Fruit fly (Drosophila melanogaster) whole organism, embryonic: ENCODE data around the gene Dyrk2.
A peak's percentile ranks its signal among the peaks of the same experiment; 100 is the strongest.

Experiments used
- Aef1 ChIP-seq: fragments of 200-800 bp; sonication (Bioruptor generic); IDR thresholded peaks from 3 replicates; pipeline ENCODE4 v1.3.6; 2022; ENCODE audit warnings: missing biosample characterization, missing genetic modification characterization
- Blimp-1 ChIP-seq: fragments of 200-800 bp; sonication (Bioruptor generic); optimal IDR thresholded peaks from 3 replicates; lab custom pipeline; 2018; ENCODE audit warnings: missing biosample characterization, missing genetic modification characterization, mild to moderate bottlenecking, moderate library complexity, missing genetic modification reagents
- Bteb2 ChIP-seq: fragments of 200-800 bp; sonication (Bioruptor generic); optimal IDR thresholded peaks from 2 replicates; lab custom pipeline; 2016; ENCODE audit warnings: missing biosample characterization, missing genetic modification characterization
- CG10366 ChIP-seq: fragments of 200-800 bp; sonication (Bioruptor generic); IDR thresholded peaks from 2 replicates; pipeline ENCODE4 v1.3.6; 2022; ENCODE audit warnings: missing biosample characterization, missing genetic modification characterization
- CG11560 ChIP-seq: fragments of 200-800 bp; sonication (Bioruptor generic); IDR thresholded peaks from 3 replicates; pipeline ENCODE4 v1.3.6; 2022; ENCODE audit warnings: missing biosample characterization, missing genetic modification characterization
- CG12659 ChIP-seq: fragments of 200-800 bp; sonication (Bioruptor generic); optimal IDR thresholded peaks from 3 replicates; lab custom pipeline; 2017; ENCODE audit warnings: mild to moderate bottlenecking, missing biosample characterization, missing genetic modification reagents, missing genetic modification characterization
- CG13775 ChIP-seq: fragments of 200-800 bp; sonication (Bioruptor generic); optimal IDR thresholded peaks from 3 replicates; lab custom pipeline; 2017; ENCODE audit warnings: missing biosample characterization, mild to moderate bottlenecking, missing genetic modification characterization
- CG14014 ChIP-seq: fragments of 200-800 bp; sonication (Bioruptor generic); IDR thresholded peaks from 2 replicates; pipeline ENCODE4 v1.3.6; 2022; ENCODE audit warnings: missing biosample characterization, missing genetic modification characterization
- CG14050 ChIP-seq: fragments of 200-800 bp; sonication (Bioruptor generic); IDR thresholded peaks from 3 replicates; pipeline ENCODE4 v1.3.6; 2022; ENCODE audit warnings: missing biosample characterization, missing genetic modification characterization
- CG14710 ChIP-seq: fragments of 200-800 bp; sonication (Bioruptor generic); optimal IDR thresholded peaks from 3 replicates; lab custom pipeline; 2019; ENCODE audit warnings: missing biosample characterization, mild to moderate bottlenecking, missing genetic modification characterization, moderate library complexity
- CG15601 ChIP-seq: fragments of 200-800 bp; sonication (Bioruptor generic); optimal IDR thresholded peaks from 3 replicates; lab custom pipeline; 2019; ENCODE audit warnings: missing biosample characterization, mild to moderate bottlenecking, missing genetic modification characterization, moderate library complexity
- CG17361 ChIP-seq: fragments of 200-800 bp; sonication (Bioruptor generic); IDR thresholded peaks from 3 replicates; pipeline ENCODE4 v1.3.6; 2022; ENCODE audit warnings: missing biosample characterization, missing genetic modification characterization
- CG17385 ChIP-seq: fragments of 200-800 bp; sonication (Bioruptor generic); optimal IDR thresholded peaks from 3 replicates; lab custom pipeline; 2018; ENCODE audit warnings: missing biosample characterization, mild to moderate bottlenecking, missing genetic modification characterization
- CG18262 ChIP-seq: fragments of 200-800 bp; optimal IDR thresholded peaks from 3 replicates; lab custom pipeline; 2019; ENCODE audit warnings: missing biosample characterization, mild to moderate bottlenecking, missing genetic modification characterization, moderate library complexity
- CG2120 ChIP-seq: fragments of 200-800 bp; sonication (Bioruptor generic); optimal IDR thresholded peaks from 3 replicates; lab custom pipeline; 2016; ENCODE audit warnings: missing biosample characterization, missing genetic modification characterization
- CG2129 ChIP-seq: fragments of 200-800 bp; sonication (Bioruptor generic); IDR thresholded peaks from 2 replicates; pipeline ENCODE4 v1.3.6; 2022; ENCODE audit warnings: missing biosample characterization, missing genetic modification characterization; ENCODE audit not compliant: partially characterized antibody
- CG34422 ChIP-seq: fragments of 200-800 bp; sonication (Bioruptor generic); IDR thresholded peaks from 3 replicates; pipeline ENCODE4 v1.3.6; 2022; ENCODE audit warnings: missing biosample characterization, missing genetic modification characterization
- CG4282 ChIP-seq: fragments of 200-800 bp; sonication (Bioruptor generic); optimal IDR thresholded peaks from 2 replicates; lab custom pipeline; 2016; ENCODE audit warnings: missing biosample characterization, missing genetic modification characterization
- CG4617 ChIP-seq: fragments of 200-800 bp; sonication (Bioruptor generic); optimal IDR thresholded peaks from 3 replicates; lab custom pipeline; 2016; ENCODE audit warnings: missing biosample characterization, missing genetic modification characterization, borderline replicate concordance
- CG6272 ChIP-seq: fragments of 200-800 bp; sonication (Bioruptor generic); IDR thresholded peaks from 2 replicates; pipeline ENCODE4 v1.3.6; 2022; ENCODE audit warnings: missing biosample characterization, missing genetic modification characterization
- CG6654 ChIP-seq: fragments of 200-800 bp; sonication (Bioruptor generic); optimal IDR thresholded peaks from 2 replicates; lab custom pipeline; 2017; ENCODE audit warnings: missing biosample characterization, mild to moderate bottlenecking, missing genetic modification characterization
- CG6689 ChIP-seq: fragments of 200-800 bp; sonication (Bioruptor generic); IDR thresholded peaks from 2 replicates; pipeline ENCODE4 v1.3.6; 2022; ENCODE audit warnings: missing biosample characterization, missing genetic modification characterization
- CG7928 ChIP-seq: fragments of 200-800 bp; sonication (Bioruptor generic); optimal IDR thresholded peaks from 2 replicates; lab custom pipeline; 2017; ENCODE audit warnings: missing biosample characterization, mild to moderate bottlenecking, missing genetic modification characterization
- D19A ChIP-seq: fragments of 200-800 bp; optimal IDR thresholded peaks from 3 replicates; lab custom pipeline; 2019; ENCODE audit warnings: missing biosample characterization, mild to moderate bottlenecking, missing genetic modification characterization, moderate library complexity
- Drgx ChIP-seq: fragments of 200-800 bp; sonication (Bioruptor generic); IDR thresholded peaks from 2 replicates; pipeline ENCODE4 v1.3.6; 2022; ENCODE audit warnings: missing biosample characterization, missing genetic modification characterization
- Ets65A ChIP-seq: fragments of 200-800 bp; sonication (Bioruptor generic); peaks from one replicate; lab custom pipeline; 2016; ENCODE audit warnings: missing biosample characterization, missing genetic modification characterization
- Max ChIP-seq: fragments of 200-800 bp; sonication (Bioruptor generic); optimal IDR thresholded peaks from 2 replicates; lab custom pipeline; 2016; ENCODE audit warnings: missing biosample characterization, mild to moderate bottlenecking, missing genetic modification characterization
- NFAT ChIP-seq: fragments of 200-800 bp; sonication (Bioruptor generic); IDR thresholded peaks from 2 replicates; pipeline ENCODE4 v1.3.6; 2022; ENCODE audit warnings: missing biosample characterization, missing genetic modification characterization
- Rx ChIP-seq: fragments of 200-800 bp; sonication (Bioruptor generic); IDR thresholded peaks from 2 replicates; pipeline ENCODE4 v1.3.6; 2022; ENCODE audit warnings: missing biosample characterization, missing genetic modification characterization
- Sox102F ChIP-seq: fragments of 200-800 bp; sonication (Bioruptor generic); optimal IDR thresholded peaks from 2 replicates; lab custom pipeline; 2018; ENCODE audit warnings: missing biosample characterization, mild to moderate bottlenecking, missing genetic modification characterization, moderate library complexity
- Taf1 ChIP-seq: fragments of 200-800 bp; sonication (Bioruptor generic); IDR thresholded peaks from 2 replicates; pipeline ENCODE4 v1.3.6; 2022; ENCODE audit warnings: missing biosample characterization, missing genetic modification characterization
- ara ChIP-seq: fragments of 200-800 bp; sonication (Bioruptor generic); IDR thresholded peaks from 2 replicates; pipeline ENCODE4 v1.3.6; 2022; ENCODE audit warnings: missing biosample characterization, missing genetic modification characterization
- bcd ChIP-seq: fragments of 200-800 bp; sonication (Bioruptor generic); optimal IDR thresholded peaks from 2 replicates; lab custom pipeline; 2017; ENCODE audit warnings: missing biosample characterization, mild to moderate bottlenecking, missing genetic modification characterization
- br ChIP-seq: fragments of >200 bp; optimal IDR thresholded peaks from 2 replicates; lab custom pipeline; 2017
- cato ChIP-seq: fragments of 200-800 bp; sonication (Bioruptor generic); optimal IDR thresholded peaks from 2 replicates; lab custom pipeline; 2016; ENCODE audit warnings: missing biosample characterization, missing genetic modification characterization, borderline replicate concordance
- dmrt99B ChIP-seq: fragments of 200-800 bp; sonication (Bioruptor generic); optimal IDR thresholded peaks from 2 replicates; lab custom pipeline; 2018; ENCODE audit warnings: missing biosample characterization, mild to moderate bottlenecking, missing genetic modification characterization, moderate library complexity
- esg ChIP-seq: fragments of 200-800 bp; sonication (Bioruptor generic); conservative IDR thresholded peaks from 2 replicates; pipeline ENCODE4 v1.3.6; 2022; ENCODE audit warnings: missing biosample characterization, missing genetic modification characterization
- exex ChIP-seq: fragments of 200-800 bp; sonication (Bioruptor generic); optimal IDR thresholded peaks from 4 replicates; lab custom pipeline; 2018; ENCODE audit warnings: missing biosample characterization, mild to moderate bottlenecking, missing genetic modification characterization, moderate library complexity
- gcm ChIP-seq: fragments of 200-800 bp; sonication (Bioruptor generic); optimal IDR thresholded peaks from 2 replicates; lab custom pipeline; 2019; ENCODE audit warnings: missing biosample characterization, mild to moderate bottlenecking, missing genetic modification characterization, moderate library complexity
- ham ChIP-seq: fragments of 200-800 bp; sonication (Bioruptor generic); IDR thresholded peaks from 2 replicates; pipeline ENCODE4 v1.3.6; 2022; ENCODE audit warnings: missing biosample characterization, missing genetic modification characterization
- hb ChIP-seq: fragments of 200-800 bp; sonication (Bioruptor generic); IDR thresholded peaks from 3 replicates; pipeline ENCODE4 v1.3.6; 2022; ENCODE audit warnings: missing biosample characterization, missing genetic modification characterization; ENCODE audit not compliant: partially characterized antibody
- nerfin-1 ChIP-seq: fragments of 200-800 bp; sonication (Bioruptor generic); optimal IDR thresholded peaks from 3 replicates; lab custom pipeline; 2019; ENCODE audit warnings: missing biosample characterization, mild to moderate bottlenecking, missing genetic modification characterization, moderate library complexity
- p53 ChIP-seq: fragments of 200-800 bp; sonication (Bioruptor generic); optimal IDR thresholded peaks from 2 replicates; lab custom pipeline; 2016; ENCODE audit warnings: missing biosample characterization, missing genetic modification characterization
- peb ChIP-seq: fragments of 200-800 bp; sonication (Bioruptor generic); IDR thresholded peaks from 2 replicates; pipeline ENCODE4 v1.3.6; 2022; ENCODE audit warnings: missing biosample characterization, missing genetic modification characterization
- sc ChIP-seq, 3 experiments: fragments of >200 bp in 2 of 3; fragments of 200-800 bp in 1 of 3; sonication (Bioruptor generic) in 1 of 3; optimal IDR thresholded peaks; 2 replicates in 2 of 3; 3 replicates in 1 of 3; lab custom pipeline; 2017; ENCODE audit warnings: mild to moderate bottlenecking in 1 of 3, missing biosample characterization in 1 of 3, missing genetic modification characterization in 1 of 3, missing genetic modification reagents in 1 of 3
- sima ChIP-seq: fragments of 200-800 bp; sonication (Bioruptor generic); optimal IDR thresholded peaks from 2 replicates; lab custom pipeline; 2016; ENCODE audit warnings: missing biosample characterization, missing genetic modification characterization
- sisA ChIP-seq: fragments of 200-800 bp; sonication (Bioruptor generic); IDR thresholded peaks from 2 replicates; pipeline ENCODE4 v1.3.6; 2022; ENCODE audit warnings: missing biosample characterization, missing genetic modification characterization
- tx ChIP-seq: fragments of 200-800 bp; sonication (Bioruptor generic); optimal IDR thresholded peaks from 2 replicates; lab custom pipeline; 2016; ENCODE audit warnings: missing biosample characterization, missing genetic modification characterization
- vvl ChIP-seq: fragments of 200-800 bp; sonication (Bioruptor generic); IDR thresholded peaks from 2 replicates; pipeline ENCODE4 v1.3.6; 2022; ENCODE audit warnings: missing biosample characterization, missing genetic modification characterization
- wek ChIP-seq: fragments of 200-800 bp; sonication (Bioruptor generic); optimal IDR thresholded peaks from 3 replicates; lab custom pipeline; 2018; ENCODE audit warnings: missing biosample characterization, mild to moderate bottlenecking, missing genetic modification characterization, moderate library complexity

Dyrk2 gene

DNA sequence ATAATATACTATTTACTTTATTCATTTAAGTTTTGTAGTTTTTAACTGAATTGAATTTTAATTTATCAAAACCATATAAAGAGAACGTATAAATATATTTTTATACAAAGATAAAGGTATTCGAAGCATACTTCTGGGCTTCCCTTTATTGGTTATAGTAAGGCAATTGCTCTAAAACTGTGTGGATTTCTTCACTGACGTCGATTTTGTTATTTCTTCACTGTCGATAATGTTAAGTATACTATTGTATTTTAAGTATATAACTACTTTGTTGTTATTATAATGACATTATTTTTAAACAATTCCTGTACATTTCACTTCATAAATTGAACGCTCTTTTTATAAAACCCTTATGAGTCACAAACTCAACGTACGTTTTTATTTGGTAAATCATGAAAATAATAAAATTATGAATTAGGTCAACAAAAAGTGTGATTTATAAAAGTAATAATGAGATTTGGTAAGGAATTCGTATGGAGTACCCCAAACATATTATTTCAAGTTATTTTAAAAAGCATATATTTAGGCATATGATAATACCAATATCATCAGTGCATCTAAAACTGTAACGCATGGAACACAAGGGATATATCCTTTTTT is 18.4 kb upstream of the Dyrk2 start (continued):
- no peak for TF ChIP-seq CG34422 (GFP tag; lab: Robert Waterston, UW)
- peak; percentile 36 for TF ChIP-seq CG12659 (GFP tag; lab: Kevin White, UChicago)
- peak; percentile 32 for TF ChIP-seq bcd (GFP tag; lab: Kevin White, UChicago)
- TF ChIP-seq peb (GFP tag; lab: Robert Waterston, UW) = no peak
- TF ChIP-seq sc (optimal IDR thresholded peaks at IDR 0.05; lab: Kevin White, UChicago) = no peak
- no peak for TF ChIP-seq sc (GFP tag; optimal IDR thresholded peaks at IDR 0.05; lab: Kevin White, UChicago)
- TF ChIP-seq CG14710 (tag; lab: Kevin White, UChicago) = peak; percentile 46
- no peak for TF ChIP-seq exex
- no peak for TF ChIP-seq NFAT (GFP tag; lab: Robert Waterston, UW)
- TF ChIP-seq vvl (GFP tag; lab: Robert Waterston, UW) = no peak
- 0 out of 3 replicates have a peak, but pooled peaks have one; percentile 26 for TF ChIP-seq CG14050 (GFP tag; lab: Robert Waterston, UW)
- peak; percentile 48 for TF ChIP-seq D19A (tag; lab: Kevin White, UChicago)
- peak; percentile 17 for TF ChIP-seq CG17385 (GFP tag; lab: Kevin White, UChicago)
- TF ChIP-seq wek (GFP tag; lab: Kevin White, UChicago) = peak; percentile 75
- peak; percentile 27 for TF ChIP-seq gcm (GFP tag; lab: Kevin White, UChicago)
- TF ChIP-seq Max (GFP tag; lab: Kevin White, UChicago) = no peak
- no peak for TF ChIP-seq ham
- TF ChIP-seq CG6272 (GFP tag; lab: Robert Waterston, UW) = no peak
- TF ChIP-seq Bteb2 (GFP tag; lab: Kevin White, UChicago) = no peak
- no peak for TF ChIP-seq Taf1 (GFP tag; lab: Robert Waterston, UW)
- no peak for TF ChIP-seq CG7928 (GFP tag; lab: Kevin White, UChicago)
- TF ChIP-seq sima (GFP tag; lab: Kevin White, UChicago) = no peak
- TF ChIP-seq CG17361 (GFP tag; lab: Robert Waterston, UW) = peak; percentile 71
- TF ChIP-seq CG10366 (GFP tag; lab: Robert Waterston, UW) = no peak
- no peak for TF ChIP-seq CG4617 (GFP tag; lab: Kevin White, UChicago)
- no peak for TF ChIP-seq p53 (GFP tag; lab: Kevin White, UChicago)
- no peak for TF ChIP-seq CG13775 (GFP tag; lab: Kevin White, UChicago)
- TF ChIP-seq esg = peak; percentile 41; the same call in 1 of the 2 replicates
- TF ChIP-seq dmrt99B (tag; lab: Kevin White, UChicago) = peak; percentile 62
- no peak for TF ChIP-seq Rx (GFP tag; lab: Robert Waterston, UW)
- TF ChIP-seq Drgx (GFP tag; lab: Robert Waterston, UW) = 0 out of 2 replicates have a peak, but pooled peaks have one; percentile 12
- TF ChIP-seq hb = no peak
- peak; percentile 7 for TF ChIP-seq nerfin-1 (tag; lab: Kevin White, UChicago)
- TF ChIP-seq br (lab: Kevin White, UChicago) = no peak
- no peak for TF ChIP-seq CG2129 (GFP tag; lab: Robert Waterston, UW)
- TF ChIP-seq CG2120 = no peak
- TF ChIP-seq CG11560 = no peak
- TF ChIP-seq Ets65A = no peak
- TF ChIP-seq Blimp-1 = peak; percentile 67
- no peak for TF ChIP-seq CG14014
- TF ChIP-seq CG6689 (GFP tag; lab: Robert Waterston, UW) = peak; percentile 62
- TF ChIP-seq Sox102F (GFP tag; lab: Kevin White, UChicago) = peak; percentile 66
- TF ChIP-seq CG4282 (GFP tag; lab: Kevin White, UChicago) = no peak
- TF ChIP-seq sisA (GFP tag; lab: Robert Waterston, UW) = no peak; the same call in 1 of the 2 replicates
- TF ChIP-seq ara = no peak
- peak; percentile 95 for TF ChIP-seq CG6654 (GFP tag; lab: Kevin White, UChicago)
- TF ChIP-seq tx (GFP tag; lab: Kevin White, UChicago) = no peak
- no peak for TF ChIP-seq cato
- peak; percentile 72 for TF ChIP-seq CG18262 (tag; lab: Kevin White, UChicago)
- TF ChIP-seq CG15601 = peak; percentile 58
- TF ChIP-seq Aef1 (GFP tag; lab: Robert Waterston, UW) = no peak
